Worm (Caenorhabditis elegans) whole organism, L4/young adult: Measurements from ENCODE around the gene inos-1.
"Not testable (repeated sequence)": the region's sequence is repeated elsewhere in the genome, so short reads cannot be mapped to it uniquely, and the experiment has no call there.

Experiments
- W03F9.2 ChIP-seq: fragments of 150-350 bp; optimal IDR thresholded peaks from 2 replicates; lab custom pipeline; 2014; ENCODE audit warnings: missing biosample characterization, missing genetic modification characterization
- dao-5 ChIP-seq: sonication (generic microtip); optimal IDR thresholded peaks from 2 replicates; lab custom pipeline; 2016; ENCODE audit warnings: missing genotype, missing genetic modification characterization, moderate library complexity, missing compliant biosample characterization
- him-1 ChIP-seq: sonication (generic microtip); optimal IDR thresholded peaks from 2 replicates; lab custom pipeline; 2016; ENCODE audit warnings: missing genotype, missing genetic modification reagents, missing genetic modification characterization, missing compliant biosample characterization

Gene inos-1

ce11 chrII:11705787-11706186 is 5.7 kb upstream of the inos-1 start, which contains the start of gene VF13D12L.3:
VF13D12L.3 (plus strand) TSS chrII:11706009.
- no peak for TF ChIP-seq W03F9.2
- TF ChIP-seq him-1 (tag; lab: Kevin White, UChicago): no peak
- TF ChIP-seq dao-5 (tag; lab: Kevin White, UChicago): no peak

ce11 chrII:11700635-11701034 is 535 bp upstream of the inos-1 start:
- TF ChIP-seq dao-5 (tag; lab: Kevin White, UChicago) (no peak), him-1 (tag; lab: Kevin White, UChicago) (no peak), W03F9.2 (no peak)

- TF ChIP-seq W03F9.2: no peak
- no peak for TF ChIP-seq him-1 (tag; lab: Kevin White, UChicago)
- TF ChIP-seq dao-5 (tag; lab: Kevin White, UChicago): no peak
Measured at ce11 chrII:11695945-11696270, 4.2 kb downstream of the inos-1 start, which contains the start of gene xpf-1. xpf-1 (plus strand) TSS chrII:11696171.

ce11 chrII:11695161-11695944 is 4.7 kb downstream of the inos-1 start, which contains the start of gene tars-1:
tars-1 (minus strand) TSS chrII:11695657.
- TF ChIP-seq him-1 (tag; lab: Kevin White, UChicago); W03F9.2; dao-5 (tag; lab: Kevin White, UChicago): not testable (repeated sequence)

- TF ChIP-seq him-1 (tag; lab: Kevin White, UChicago) (no peak), dao-5 (tag; lab: Kevin White, UChicago) (no peak), W03F9.2 (no peak)
Measured at ce11 chrII:11694432-11694831, 5.7 kb downstream of the inos-1 start.

- no peak for TF ChIP-seq him-1 (tag; lab: Kevin White, UChicago)
- no peak for TF ChIP-seq W03F9.2
- TF ChIP-seq dao-5 (tag; lab: Kevin White, UChicago): no peak
Measured at ce11 chrII:11690868-11691267, 9.2 kb downstream of the inos-1 start.

ce11 chrII:11689941-11690340 is 10.2 kb downstream of the inos-1 start:
- TF ChIP-seq W03F9.2 (no peak), dao-5 (tag; lab: Kevin White, UChicago) (no peak), him-1 (tag; lab: Kevin White, UChicago) (no peak)

- TF ChIP-seq dao-5 (tag; lab: Kevin White, UChicago) (no peak), him-1 (tag; lab: Kevin White, UChicago) (no peak), W03F9.2 (no peak)
Measured at ce11 chrII:11688643-11689042, 11.5 kb downstream of the inos-1 start, which contains the start of gene kel-1. kel-1 (plus strand) TSS chrII:11688943.

ce11 chrII:11688011-11688410 is 12.1 kb downstream of the inos-1 start:
- no peak for TF ChIP-seq dao-5 (tag; lab: Kevin White, UChicago)
- TF ChIP-seq W03F9.2: no peak

- TF ChIP-seq dao-5 (tag; lab: Kevin White, UChicago): no peak
- no peak for TF ChIP-seq W03F9.2
- no peak for TF ChIP-seq him-1 (tag; lab: Kevin White, UChicago)
Measured at ce11 chrII:11685177-11685576, 14.9 kb downstream of the inos-1 start, which contains the start of gene C47D12.5. C47D12.5 (minus strand) TSS chrII:11685277.

ce11 chrII:11681136-11681824 is 18.8 kb downstream of the inos-1 start, which contains the start of the genes sfxn-1.4 and C47D12.4:
sfxn-1.4 (minus strand) TSS chrII:11681236.
C47D12.4 (plus strand) TSS chrII:11681774.
- TF ChIP-seq him-1 (tag; lab: Kevin White, UChicago): no peak
- no peak for TF ChIP-seq dao-5 (tag; lab: Kevin White, UChicago)
- no peak for TF ChIP-seq W03F9.2

ce11 chrII:11680220-11680619 is 19.9 kb downstream of the inos-1 start:
- TF ChIP-seq dao-5 (tag; lab: Kevin White, UChicago): no peak
- no peak for TF ChIP-seq him-1 (tag; lab: Kevin White, UChicago)
- no peak for TF ChIP-seq W03F9.2

- TF ChIP-seq dao-5 (tag; lab: Kevin White, UChicago) (no peak), him-1 (tag; lab: Kevin White, UChicago) (no peak), W03F9.2 (no peak)
Measured at ce11 chrII:11675877-11676473, 24.1 kb downstream of the inos-1 start, which contains the start of the genes trr-1 and C47D12.2. trr-1 (minus strand) TSS chrII:11675927. C47D12.2 (plus strand) TSS chrII:11676306.
